Fruit fly (Drosophila melanogaster) whole organism, prepupa: ENCODE results near the gene Ance.

Source experiments
- Blimp-1 ChIP-seq: fragments of 200-800 bp; sonication (Bioruptor generic); optimal IDR thresholded peaks from 3 replicates; lab custom pipeline; 2017; ENCODE audit warnings: missing biosample characterization, missing genetic modification characterization, mild to moderate bottlenecking, moderate library complexity, missing genetic modification reagents
- CG10631 ChIP-seq: fragments of 200-800 bp; sonication (Bioruptor generic); optimal IDR thresholded peaks from 2 replicates; lab custom pipeline; 2016; ENCODE audit warnings: missing biosample characterization, missing genetic modification characterization
- CG10669 ChIP-seq: fragments of 200-800 bp; sonication (Bioruptor generic); optimal IDR thresholded peaks from 3 replicates; lab custom pipeline; 2018; ENCODE audit warnings: missing biosample characterization, mild to moderate bottlenecking, missing genetic modification characterization, moderate library complexity
- CG11762 ChIP-seq: fragments of 200-800 bp; sonication (Bioruptor generic); optimal IDR thresholded peaks from 3 replicates; lab custom pipeline; 2016; ENCODE audit warnings: missing biosample characterization, missing genetic modification characterization; ENCODE audit not compliant: insufficient read depth
- CG11902 ChIP-seq: fragments of 200-800 bp; sonication (Bioruptor generic); optimal IDR thresholded peaks from 3 replicates; lab custom pipeline; 2016; ENCODE audit warnings: missing biosample characterization, missing genetic modification characterization
- CG1621 ChIP-seq: fragments of 200-800 bp; sonication (Bioruptor generic); optimal IDR thresholded peaks from 3 replicates; lab custom pipeline; 2018; ENCODE audit warnings: missing biosample characterization, mild to moderate bottlenecking, missing genetic modification characterization
- CG16779 ChIP-seq: fragments of 200-800 bp; sonication (Bioruptor generic); optimal IDR thresholded peaks from 3 replicates; lab custom pipeline; 2017; ENCODE audit warnings: missing biosample characterization, mild to moderate bottlenecking, missing genetic modification characterization
- CG4318 ChIP-seq: fragments of 200-800 bp; sonication (Bioruptor generic); optimal IDR thresholded peaks from 3 replicates; lab custom pipeline; 2017; ENCODE audit warnings: missing biosample characterization, mild to moderate bottlenecking, missing genetic modification characterization
- CG6163 ChIP-seq: fragments of 200-800 bp; sonication (Bioruptor generic); IDR thresholded peaks from 3 replicates; pipeline ENCODE4 v1.3.6; 2022; ENCODE audit warnings: missing biosample characterization, missing genetic modification characterization
- CG6276 ChIP-seq: fragments of 200-800 bp; sonication (Bioruptor generic); optimal IDR thresholded peaks from 2 replicates; lab custom pipeline; 2017; ENCODE audit warnings: missing biosample characterization, mild to moderate bottlenecking, missing genetic modification characterization
- CG6792 ChIP-seq: fragments of 200-800 bp; sonication (Bioruptor generic); optimal IDR thresholded peaks from 3 replicates; lab custom pipeline; 2016; ENCODE audit warnings: missing biosample characterization, missing genetic modification characterization
- CG6854 ChIP-seq: fragments of 200-800 bp; sonication (Bioruptor generic); optimal IDR thresholded peaks from 2 replicates; lab custom pipeline; 2017; ENCODE audit warnings: missing biosample characterization, mild to moderate bottlenecking, missing genetic modification characterization
- CG9139 ChIP-seq: fragments of 200-800 bp; sonication (Bioruptor generic); optimal IDR thresholded peaks from 3 replicates; lab custom pipeline; 2017; ENCODE audit warnings: missing biosample characterization, mild to moderate bottlenecking, missing genetic modification characterization
- Eip93F ChIP-seq: fragments of 200-800 bp; sonication (Bioruptor generic); optimal IDR thresholded peaks from 2 replicates; lab custom pipeline; 2016; ENCODE audit warnings: missing biosample characterization, mild to moderate bottlenecking, missing genetic modification characterization
- Hr4 ChIP-seq: fragments of 200-800 bp; sonication (Bioruptor generic); optimal IDR thresholded peaks from 3 replicates; lab custom pipeline; 2016; ENCODE audit warnings: missing biosample characterization, missing genetic modification characterization
- Smox ChIP-seq: fragments of 200-800 bp; sonication (Bioruptor generic); optimal IDR thresholded peaks from 3 replicates; lab custom pipeline; 2016; ENCODE audit warnings: missing biosample characterization, missing genetic modification characterization
- Sox14 ChIP-seq: fragments of 200-800 bp; sonication (Bioruptor generic); optimal IDR thresholded peaks from 3 replicates; lab custom pipeline; 2016; ENCODE audit warnings: missing biosample characterization, missing genetic modification characterization
- acj6 ChIP-seq: fragments of 200-800 bp; sonication (Bioruptor generic); optimal IDR thresholded peaks from 3 replicates; lab custom pipeline; 2016; ENCODE audit warnings: missing biosample characterization, missing genetic modification characterization
- cyc ChIP-seq: fragments of 200-800 bp; sonication (Bioruptor generic); optimal IDR thresholded peaks from 3 replicates; lab custom pipeline; 2016; ENCODE audit warnings: missing biosample characterization, missing genetic modification characterization
- dac ChIP-seq: fragments of 200-800 bp; sonication (Bioruptor generic); optimal IDR thresholded peaks from 2 replicates; lab custom pipeline; 2017; ENCODE audit warnings: missing biosample characterization, mild to moderate bottlenecking, missing genetic modification characterization
- dsx ChIP-seq: fragments of 200-800 bp; optimal IDR thresholded peaks from 3 replicates; lab custom pipeline; 2019; ENCODE audit warnings: missing biosample characterization, mild to moderate bottlenecking, missing genetic modification characterization, moderate library complexity; ENCODE audit not compliant: poor library complexity, severe bottlenecking
- eg ChIP-seq: fragments of 200-800 bp; sonication (Bioruptor generic); IDR thresholded peaks from 3 replicates; pipeline ENCODE4 v1.3.6; 2022; ENCODE audit warnings: missing biosample characterization, missing genetic modification characterization
- fd85E ChIP-seq: fragments of 200-800 bp; sonication (Bioruptor generic); optimal IDR thresholded peaks from 3 replicates; lab custom pipeline; 2016; ENCODE audit warnings: missing biosample characterization, missing genetic modification characterization
- net ChIP-seq: fragments of 200-800 bp; sonication (Bioruptor generic); optimal IDR thresholded peaks from 3 replicates; lab custom pipeline; 2016; ENCODE audit warnings: missing biosample characterization, missing genetic modification characterization
- pdm3 ChIP-seq: fragments of 200-800 bp; sonication (Bioruptor generic); optimal IDR thresholded peaks from 3 replicates; lab custom pipeline; 2016; ENCODE audit warnings: missing biosample characterization, missing genetic modification characterization
- spab ChIP-seq: fragments of 200-800 bp; sonication (Bioruptor generic); optimal IDR thresholded peaks from 2 replicates; lab custom pipeline; 2017; ENCODE audit warnings: missing biosample characterization, mild to moderate bottlenecking, missing genetic modification characterization, missing genetic modification reagents
- svp ChIP-seq: fragments of 200-800 bp; sonication (Bioruptor generic); peaks from one replicate; lab custom pipeline; 2016; ENCODE audit warnings: missing biosample characterization, missing genetic modification characterization
- vri ChIP-seq: fragments of 200-800 bp; sonication (Bioruptor generic); optimal IDR thresholded peaks from 3 replicates; lab custom pipeline; 2016; ENCODE audit warnings: missing biosample characterization, mild to moderate bottlenecking, missing genetic modification characterization

Ance gene

DNA sequence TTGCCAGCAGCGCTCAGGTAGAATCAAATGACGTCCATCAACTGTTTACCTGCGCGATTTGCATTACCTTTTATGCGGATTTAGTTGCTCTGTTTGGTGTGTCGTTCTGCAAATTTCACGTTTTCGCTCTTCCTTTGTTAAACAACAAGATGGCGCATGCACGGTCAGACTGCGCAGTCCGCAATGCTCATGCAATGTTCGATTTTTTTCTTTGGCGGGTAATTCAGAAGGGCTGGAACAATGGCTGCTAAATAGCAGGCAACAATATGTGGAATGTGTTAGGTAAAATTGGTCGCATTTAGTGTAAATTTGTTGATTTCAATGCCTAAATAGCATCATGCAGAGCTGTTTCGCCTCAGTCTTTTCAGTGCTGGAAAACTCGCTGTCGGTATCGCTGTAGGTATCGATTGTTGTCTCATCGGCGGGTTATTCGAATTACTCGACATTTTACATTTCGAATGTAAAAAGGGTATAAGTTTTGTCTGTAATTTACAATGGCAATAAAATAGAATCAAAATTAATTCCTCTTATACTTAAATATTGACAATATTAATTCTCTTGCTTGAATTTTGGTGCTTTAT is 1.0 kb upstream of the Ance start, which contains the start of gene Smg5 (continued):
- TF ChIP-seq Sox14 (GFP tag; lab: Kevin White, UChicago) (peak; percentile 99), pdm3 (GFP tag; lab: Kevin White, UChicago) (no peak), CG4318 (GFP tag; lab: Kevin White, UChicago) (no peak), spab (no peak), CG11762 (peak; percentile 28), CG10669 (GFP tag; lab: Kevin White, UChicago) (no peak), acj6 (GFP tag; lab: Kevin White, UChicago) (no peak)

DNA sequence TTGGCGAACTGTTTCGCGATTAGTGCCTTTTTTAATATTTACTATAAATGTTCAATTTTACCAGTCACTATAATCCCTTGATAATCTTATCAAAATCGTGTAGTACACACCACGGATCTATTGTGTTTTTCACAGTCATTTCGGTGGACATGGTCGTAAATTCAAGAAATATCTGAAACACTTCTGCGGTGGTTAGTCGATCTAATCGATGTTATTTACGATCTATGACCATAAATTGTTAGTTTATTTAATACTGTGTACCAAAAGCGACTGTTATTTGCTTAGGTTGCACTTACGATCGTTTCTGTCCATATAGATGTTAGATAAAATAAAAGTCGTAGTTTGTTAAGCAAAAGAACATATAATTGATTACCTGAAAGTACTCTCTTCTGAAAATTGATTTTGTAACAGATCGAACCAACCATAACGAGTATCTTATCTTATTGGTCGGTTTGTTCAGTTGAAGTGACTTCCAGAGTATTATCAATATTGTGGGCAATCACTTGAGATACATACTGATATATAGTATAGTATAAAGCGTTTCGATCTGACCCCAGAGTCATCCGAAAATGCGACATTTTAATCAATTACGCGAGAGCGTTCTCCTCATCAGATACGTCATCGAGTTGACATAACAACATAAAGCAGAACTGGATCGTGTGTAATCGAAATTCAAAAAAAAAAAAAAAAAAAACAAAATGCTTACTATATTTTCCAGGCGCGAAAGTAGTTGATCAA is 572 bp downstream of the Ance start:
- TF ChIP-seq net (no peak), CG11902 (no peak), vri (peak; percentile 77), CG9139 (GFP tag; lab: Kevin White, UChicago) (no peak), CG4318 (GFP tag; lab: Kevin White, UChicago) (no peak), svp (GFP tag; lab: Kevin White, UChicago) (peak; percentile 95), Smox (GFP tag; lab: Kevin White, UChicago) (no peak)

DNA sequence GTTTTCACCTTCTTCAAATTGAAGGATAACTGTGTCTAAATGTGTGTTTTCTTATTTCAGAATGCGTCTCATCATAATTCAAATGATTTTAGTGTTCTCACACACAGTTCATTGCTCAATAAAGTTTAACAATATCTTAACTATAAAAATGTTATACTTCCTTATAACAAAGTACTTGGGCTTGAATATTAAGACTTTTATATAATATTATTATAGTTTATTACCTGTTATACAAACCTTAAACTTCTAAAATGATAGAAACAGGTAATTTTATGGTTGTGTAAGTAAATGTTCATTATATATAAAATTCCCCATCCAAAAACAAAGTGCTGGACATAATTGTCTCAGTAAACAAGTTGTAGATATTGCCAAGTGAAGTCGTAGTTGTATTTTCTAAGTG is 3.6 kb downstream of the Ance start, which contains the start of gene Ance-2:
Gene Ance-2 (plus strand): TSS at position 301 of the 400 bp plus-strand sequence.
- TF ChIP-seq fd85E (GFP tag; lab: Kevin White, UChicago) (no peak), CG16779 (tag; lab: Kevin White, UChicago) (no peak), cyc (GFP tag; lab: Kevin White, UChicago) (no peak), CG6854 (GFP tag; lab: Kevin White, UChicago) (no peak), acj6 (GFP tag; lab: Kevin White, UChicago) (no peak), dsx (no peak), Eip93F (GFP tag; lab: Kevin White, UChicago) (no peak)

DNA sequence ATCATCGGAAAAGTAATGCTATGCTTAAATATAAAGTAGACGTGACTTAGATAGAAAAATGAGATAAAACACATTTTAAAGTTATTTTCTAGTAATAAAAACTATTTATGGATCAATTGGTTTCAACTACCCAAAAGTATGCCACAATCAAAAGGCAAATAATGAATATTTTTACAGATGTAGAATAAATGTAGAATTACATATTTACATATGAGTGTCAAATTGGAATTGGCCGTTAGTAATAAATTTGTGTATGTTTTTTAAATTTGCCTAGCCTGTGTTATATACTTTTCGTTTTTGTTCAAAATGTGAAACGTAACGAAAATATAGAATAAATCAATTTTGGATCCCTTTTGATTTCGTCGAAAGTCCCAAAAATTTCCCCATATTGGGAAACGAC is 6.3 kb downstream of the Ance start, which contains the start of gene Acyp:
Gene Acyp (plus strand): TSS at position 301 of the 400 bp plus-strand sequence.
- TF ChIP-seq CG6276 (GFP tag; lab: Kevin White, UChicago) (no peak), CG6792 (GFP tag; lab: Kevin White, UChicago) (no peak), svp (GFP tag; lab: Kevin White, UChicago) (peak; percentile 21), CG10669 (GFP tag; lab: Kevin White, UChicago) (no peak), pdm3 (GFP tag; lab: Kevin White, UChicago) (no peak), CG10631 (GFP tag; lab: Kevin White, UChicago) (no peak)
- TF ChIP-seq, all 60 proteins: peak for 1

DNA sequence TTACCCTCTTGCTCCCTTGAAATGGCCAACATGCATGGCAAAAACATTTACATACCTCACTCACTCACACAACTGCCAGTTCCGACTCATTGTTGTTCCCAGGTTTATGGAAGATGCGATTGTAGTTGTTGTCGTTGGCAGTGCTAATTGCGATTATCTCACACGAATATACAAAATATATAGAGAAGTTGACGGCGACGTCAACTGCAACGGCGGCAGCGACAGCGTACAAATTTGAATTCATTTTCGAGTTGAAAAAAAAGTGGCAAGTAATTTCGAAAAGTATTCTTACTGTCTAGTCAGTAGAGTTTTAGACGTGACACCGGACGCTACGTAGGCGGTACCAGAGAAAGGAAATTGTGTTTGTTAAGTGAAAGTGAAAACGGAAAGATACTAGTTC is 9.0 kb downstream of the Ance start, which contains the start of gene Ance-3:
Gene Ance-3 (plus strand): TSS at position 301 of the 400 bp plus-strand sequence.
- TF ChIP-seq dsx = no peak
- TF ChIP-seq CG10631 (GFP tag; lab: Kevin White, UChicago) = no peak
- TF ChIP-seq pdm3 (GFP tag; lab: Kevin White, UChicago) = no peak
- no peak for TF ChIP-seq cyc (GFP tag; lab: Kevin White, UChicago)
- no peak for TF ChIP-seq CG1621 (tag; lab: Kevin White, UChicago)
- TF ChIP-seq dac (GFP tag; lab: Kevin White, UChicago) = no peak
- no peak for TF ChIP-seq CG6163 (GFP tag; lab: Robert Waterston, UW)
- TF ChIP-seq Hr4 (GFP tag; lab: Kevin White, UChicago) = no peak
- TF ChIP-seq Blimp-1 (GFP tag; lab: Kevin White, UChicago) = no peak
- TF ChIP-seq net = no peak
- TF ChIP-seq, all 60 proteins: peak for 0

DNA sequence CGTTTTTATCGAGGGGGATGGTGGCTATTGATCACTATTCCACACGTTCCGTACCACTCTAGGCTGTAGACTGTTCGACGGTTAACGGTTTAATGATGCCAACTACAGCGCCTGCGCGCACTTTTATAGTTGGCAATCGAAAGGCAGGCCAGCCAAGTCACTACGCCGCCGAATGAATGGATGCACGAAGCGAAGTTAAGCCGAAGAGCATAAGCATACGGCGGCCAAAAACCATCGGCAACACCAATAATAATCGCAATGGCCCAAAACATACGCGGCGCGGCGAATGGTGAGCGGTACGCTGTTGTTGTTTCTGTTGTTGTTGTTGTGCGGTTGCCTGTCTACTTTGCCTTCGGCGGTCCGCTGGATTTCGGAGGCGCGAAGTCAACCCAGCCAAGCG is 18.0 kb downstream of the Ance start, which contains the start of gene Vajk1:
Gene Vajk1 (minus strand): TSS at position 101 of the 400 bp plus-strand sequence.
- TF ChIP-seq svp (GFP tag; lab: Kevin White, UChicago) = no peak
- peak; percentile 31; the same call in 1 of the 3 replicates for TF ChIP-seq eg (GFP tag; lab: Robert Waterston, UW)
